Worm (Caenorhabditis elegans) whole organism, L4 larva: Measurements from ENCODE around the gene ZC8.6.

Experiments
- F26F4.8 ChIP-seq: fragments of 200-800 bp; sonication (Bioruptor generic); conservative IDR thresholded peaks from 2 replicates; pipeline ENCODE4 v1.3.6; 2022; ENCODE audit warnings: missing genetic modification characterization, missing compliant biosample characterization
- ZK337.2 ChIP-seq: fragments of 200-800 bp; sonication (Bioruptor generic); IDR thresholded peaks from 2 replicates; pipeline ENCODE4 v1.3.6; 2022; ENCODE audit warnings: missing genetic modification reagents, missing genetic modification characterization, missing compliant biosample characterization
- aha-1 ChIP-seq: fragments of 150-350 bp; peaks from one replicate; lab custom pipeline; 2014; ENCODE audit warnings: missing biosample characterization, missing genetic modification characterization
- aly-2 ChIP-seq: sonication (generic microtip); optimal IDR thresholded peaks from 2 replicates; lab custom pipeline; 2018; ENCODE audit warnings: missing biosample characterization, missing genetic modification characterization
- ceh-20 ChIP-seq: fragments of 200-800 bp; sonication (Bioruptor generic); IDR thresholded peaks from 2 replicates; pipeline ENCODE4 v1.3.6; 2022; ENCODE audit warnings: missing genetic modification reagents, missing genetic modification characterization, missing compliant biosample characterization
- ceh-62 ChIP-seq: sonication (generic microtip); optimal IDR thresholded peaks from 2 replicates; lab custom pipeline; 2017; ENCODE audit warnings: missing biosample characterization, missing genetic modification characterization
- daf-12 ChIP-seq: fragments of 150-350 bp; optimal IDR thresholded peaks from 2 replicates; lab custom pipeline; 2014; ENCODE audit warnings: missing biosample characterization, missing genetic modification reagents, missing genetic modification characterization
- daf-16 ChIP-seq, 3 experiments: sonication (generic microtip); optimal IDR thresholded peaks; 2 replicates each; lab custom pipeline; 2016 to 2017; ENCODE audit warnings: missing genetic modification characterization in 3 of 3, missing genetic modification reagents in 3 of 3, mild to moderate bottlenecking in 2 of 3, missing compliant biosample characterization in 2 of 3, missing biosample characterization in 1 of 3, moderate library complexity in 1 of 3
- dmd-6 ChIP-seq: fragments of 200-800 bp; sonication (Bioruptor generic); IDR thresholded peaks from 2 replicates; pipeline ENCODE4 v1.3.6; 2022; ENCODE audit warnings: missing genetic modification reagents, missing genetic modification characterization, missing compliant biosample characterization
- dve-1 ChIP-seq: sonication (generic microtip); optimal IDR thresholded peaks from 2 replicates; lab custom pipeline; 2017; ENCODE audit warnings: antibody characterized with exemption, mild to moderate bottlenecking, missing genetic modification characterization, missing compliant biosample characterization; ENCODE audit not compliant: insufficient read depth
- gei-8 ChIP-seq: fragments of 200-800 bp; sonication (Bioruptor generic); optimal IDR thresholded peaks from 2 replicates; lab custom pipeline; 2018; ENCODE audit warnings: mild to moderate bottlenecking, missing genetic modification characterization, missing compliant biosample characterization
- hif-1 ChIP-seq, 2 experiments: sonication (generic microtip); optimal IDR thresholded peaks; 2 replicates each; lab custom pipeline; 2016 to 2017; ENCODE audit warnings: missing compliant biosample characterization in 2 of 2, missing genetic modification characterization in 2 of 2, missing genetic modification reagents in 2 of 2, missing genotype in 2 of 2, mild to moderate bottlenecking in 1 of 2
- hlh-11 ChIP-seq: fragments of 200-800 bp; sonication (Bioruptor generic); optimal IDR thresholded peaks from 2 replicates; lab custom pipeline; 2018; ENCODE audit warnings: mild to moderate bottlenecking, missing genetic modification characterization, missing compliant biosample characterization
- hlh-30 ChIP-seq: sonication (generic microtip); optimal IDR thresholded peaks from 2 replicates; lab custom pipeline; 2017; ENCODE audit warnings: antibody characterized with exemption, mild to moderate bottlenecking, missing genetic modification characterization, missing compliant biosample characterization; ENCODE audit not compliant: insufficient read depth
- hmg-1.1 ChIP-seq: fragments of 200-800 bp; sonication (Bioruptor generic); IDR thresholded peaks from 2 replicates; pipeline ENCODE4 v1.3.6; 2022; ENCODE audit warnings: missing genetic modification reagents, missing genetic modification characterization, missing compliant biosample characterization
- lin-15B ChIP-seq: fragments of 150-350 bp; sonication (generic microtip); optimal IDR thresholded peaks from 3 replicates; lab custom pipeline; 2014; ENCODE audit warnings: missing biosample characterization, missing genetic modification characterization
- lin-38 ChIP-seq: fragments of 200-800 bp; sonication (Bioruptor generic); IDR thresholded peaks from 2 replicates; pipeline ENCODE4 v1.3.6; 2022; ENCODE audit warnings: missing genetic modification reagents, missing genetic modification characterization, missing compliant biosample characterization
- madf-9 ChIP-seq: fragments of 200-800 bp; sonication (Bioruptor generic); conservative IDR thresholded peaks from 2 replicates; pipeline ENCODE4 v1.3.6; 2022; ENCODE audit warnings: missing genetic modification reagents, missing genetic modification characterization, missing compliant biosample characterization
- mep-1 ChIP-seq: fragments of 150-350 bp; sonication (generic microtip); optimal IDR thresholded peaks from 3 replicates; lab custom pipeline; 2014; ENCODE audit warnings: missing biosample characterization, missing genetic modification characterization
- mes-2 ChIP-seq: sonication (generic microtip); optimal IDR thresholded peaks from 2 replicates; lab custom pipeline; 2016; ENCODE audit warnings: missing genotype, mild to moderate bottlenecking, missing genetic modification characterization, missing compliant biosample characterization; ENCODE audit not compliant: poor library complexity, severe bottlenecking
- mxl-2 ChIP-seq: fragments of 200-800 bp; sonication (Bioruptor generic); conservative IDR thresholded peaks from 2 replicates; pipeline ENCODE4 v1.3.6; 2022; ENCODE audit warnings: missing genetic modification reagents, missing genetic modification characterization, missing compliant biosample characterization
- mxl-3 ChIP-seq: fragments of 200-800 bp; sonication (Bioruptor generic); optimal IDR thresholded peaks from 2 replicates; lab custom pipeline; 2018; ENCODE audit warnings: mild to moderate bottlenecking, missing genetic modification characterization, missing compliant biosample characterization
- nhr-11 ChIP-seq: fragments of 150-350 bp; optimal IDR thresholded peaks from 2 replicates; lab custom pipeline; 2014; ENCODE audit warnings: missing biosample characterization, missing genetic modification characterization
- nhr-111 ChIP-seq: fragments of 200-800 bp; sonication (Bioruptor generic); optimal IDR thresholded peaks from 2 replicates; lab custom pipeline; 2018; ENCODE audit warnings: mild to moderate bottlenecking, missing genetic modification characterization, missing compliant biosample characterization
- nhr-42 ChIP-seq: fragments of 200-800 bp; sonication (Bioruptor generic); IDR thresholded peaks from 2 replicates; pipeline ENCODE4 v1.3.6; 2022; ENCODE audit warnings: missing genetic modification characterization, missing compliant biosample characterization
- nhr-6 ChIP-seq: fragments of 150-350 bp; optimal IDR thresholded peaks from 2 replicates; lab custom pipeline; 2014; ENCODE audit warnings: missing biosample characterization, missing genetic modification characterization
- nhr-77 ChIP-seq: fragments of 150-350 bp; optimal IDR thresholded peaks from 2 replicates; lab custom pipeline; 2014; ENCODE audit warnings: missing biosample characterization, missing genetic modification characterization
- pha-4 ChIP-seq, 2 experiments: fragments of 150-350 bp in 1 of 2; fragments of 200-800 bp in 1 of 2; sonication (Bioruptor generic) in 1 of 2; IDR thresholded peaks in 1 of 2; optimal IDR thresholded peaks in 1 of 2; 2 replicates each; pipeline versions ENCODE4 v1.3.6 to Lab custom; 2014 to 2022; ENCODE audit warnings: missing genetic modification characterization in 2 of 2, missing genetic modification reagents in 2 of 2, missing biosample characterization in 1 of 2, missing compliant biosample characterization in 1 of 2
- set-16 ChIP-seq: fragments of 200-800 bp; sonication (Bioruptor generic); IDR thresholded peaks from 2 replicates; pipeline ENCODE4 v1.3.6; 2022; ENCODE audit warnings: missing genetic modification reagents, missing genetic modification characterization, missing compliant biosample characterization
- snpc-4 ChIP-seq: fragments of 150-350 bp; optimal IDR thresholded peaks from 2 replicates; lab custom pipeline; 2014; ENCODE audit warnings: missing biosample characterization, missing genetic modification characterization
- spr-1 ChIP-seq: sonication (generic microtip); optimal IDR thresholded peaks from 2 replicates; lab custom pipeline; 2016; ENCODE audit warnings: mild to moderate bottlenecking, missing genetic modification characterization, missing compliant biosample characterization
- spr-3 ChIP-seq: fragments of 200-800 bp; sonication (Bioruptor generic); optimal IDR thresholded peaks from 2 replicates; lab custom pipeline; 2018; ENCODE audit warnings: mild to moderate bottlenecking, missing genetic modification characterization, missing compliant biosample characterization
- vab-7 ChIP-seq: fragments of 200-800 bp; sonication (Bioruptor generic); IDR thresholded peaks from 2 replicates; pipeline ENCODE4 v1.3.6; 2022; ENCODE audit warnings: missing genetic modification reagents, missing genetic modification characterization, missing compliant biosample characterization
- zag-1 ChIP-seq: fragments of 150-350 bp; optimal IDR thresholded peaks from 2 replicates; lab custom pipeline; 2014; ENCODE audit warnings: missing biosample characterization, missing genetic modification characterization
- ztf-7 ChIP-seq: fragments of 150-350 bp; optimal IDR thresholded peaks from 2 replicates; lab custom pipeline; 2014; ENCODE audit warnings: missing biosample characterization, missing genetic modification characterization

The ZC8.6 gene

DNA sequence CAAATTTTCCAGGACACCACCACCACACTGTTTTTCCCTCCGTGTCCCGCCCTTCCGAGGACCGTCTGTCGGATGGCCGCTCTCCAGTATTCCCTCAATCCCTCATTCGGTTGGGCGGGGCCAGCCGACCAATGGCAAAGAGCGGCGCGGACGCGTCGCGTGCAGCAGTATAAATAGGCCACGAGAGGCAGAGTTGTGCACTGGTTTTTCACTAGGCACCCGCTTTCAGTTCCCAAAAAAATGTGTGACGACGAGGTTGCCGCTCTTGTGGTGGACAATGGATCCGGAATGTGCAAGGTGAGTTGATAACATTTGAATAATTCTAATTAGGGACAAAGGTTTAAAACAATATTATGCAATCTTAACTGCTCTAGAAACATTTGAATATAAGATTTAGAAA, 37.0 kb downstream of the ZC8.6 start, which contains the start of gene act-4 (continued):
- TF ChIP-seq gei-8 (GFP tag; lab: Kevin White, UChicago) (no peak), mes-2 (peak; percentile 46), mep-1 (tag; lab: Kevin White, UChicago) (peak; percentile 77)

DNA sequence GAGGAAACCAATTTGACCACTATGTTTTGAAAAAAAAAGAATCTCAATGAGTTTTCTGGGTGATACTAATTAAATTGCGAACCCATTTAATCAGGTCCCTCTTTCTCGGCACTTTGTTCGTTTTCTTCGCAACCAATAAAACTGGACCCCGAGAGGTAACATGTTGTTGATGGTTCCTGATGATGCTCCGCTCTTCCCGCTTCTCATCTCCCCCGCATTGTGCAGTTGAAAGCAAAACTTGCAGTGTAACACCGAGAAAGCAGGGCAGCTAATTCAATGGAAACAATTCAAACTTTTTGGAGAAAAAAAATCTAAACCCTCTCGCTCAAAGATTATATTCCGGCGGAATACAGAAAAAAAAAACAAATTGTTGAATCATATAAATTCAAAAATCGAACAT, 38.0 kb downstream of the ZC8.6 start:
- TF ChIP-seq daf-12: no peak
- TF ChIP-seq ZK337.2: no peak
- peak; percentile 14 for TF ChIP-seq dve-1
- no peak for TF ChIP-seq nhr-42
- TF ChIP-seq zag-1 (tag; lab: Kevin White, UChicago): no peak
- peak; percentile 17 for TF ChIP-seq aha-1 (tag; lab: Kevin White, UChicago)
- peak in 1 of 2 experiments; percentile 12 for TF ChIP-seq daf-16 (GFP tag; optimal IDR thresholded peaks at IDR 0.05; lab: Kevin White, UChicago)
- TF ChIP-seq daf-16 (tag; optimal IDR thresholded peaks at IDR 0.05; lab: Kevin White, UChicago): no peak
- TF ChIP-seq hmg-1.1 (GFP tag; lab: Robert Waterston, UW): no peak

DNA sequence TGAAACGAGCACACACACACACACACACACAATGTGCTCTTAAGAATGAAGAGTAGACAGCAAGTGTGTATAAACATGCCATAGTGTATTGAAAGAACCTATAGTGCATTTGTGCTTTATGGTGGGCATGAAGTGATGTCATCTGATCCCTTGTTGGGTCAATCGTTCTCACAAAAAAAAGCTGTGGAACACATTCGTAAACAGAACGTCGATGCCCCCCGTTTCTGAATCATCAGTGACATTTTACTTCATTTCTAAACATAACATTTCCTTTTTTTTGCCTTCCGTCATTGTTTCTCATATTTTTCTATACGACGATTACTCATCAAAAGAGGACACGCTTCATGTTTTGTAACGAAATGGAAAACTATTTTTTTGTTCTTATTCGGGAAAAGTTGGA, 38.4 kb downstream of the ZC8.6 start:
- TF ChIP-seq nhr-42 (no peak), lin-38 (GFP tag; lab: Robert Waterston, UW) (no peak), snpc-4 (tag; lab: Kevin White, UChicago) (no peak), aly-2 (tag; lab: Kevin White, UChicago) (no peak), spr-1 (tag; lab: Kevin White, UChicago) (no peak), nhr-77 (tag; lab: Kevin White, UChicago) (no peak), hlh-30 (no peak), nhr-6 (peak; percentile 89), ztf-7 (no peak), vab-7 (no peak), nhr-11 (tag; lab: Kevin White, UChicago) (no peak), mxl-3 (no peak), madf-9 (GFP tag; lab: Robert Waterston, UW) (no peak), hif-1 (tag; optimal IDR thresholded peaks at IDR 0.05; lab: Kevin White, UChicago) (no peak), ceh-62 (tag; lab: Kevin White, UChicago) (no peak), spr-3 (GFP tag; lab: Kevin White, UChicago) (no peak), ceh-20 (no peak), F26F4.8 (GFP tag; lab: Robert Waterston, UW) (no peak), gei-8 (GFP tag; lab: Kevin White, UChicago) (no peak), pha-4 (GFP tag; IDR thresholded peaks at IDR 0.05; lab: Robert Waterston, UW) (no peak), pha-4 (tag; optimal IDR thresholded peaks at IDR 0.05; lab: Kevin White, UChicago) (peak; percentile 37), dve-1 (peak; percentile 31)

DNA sequence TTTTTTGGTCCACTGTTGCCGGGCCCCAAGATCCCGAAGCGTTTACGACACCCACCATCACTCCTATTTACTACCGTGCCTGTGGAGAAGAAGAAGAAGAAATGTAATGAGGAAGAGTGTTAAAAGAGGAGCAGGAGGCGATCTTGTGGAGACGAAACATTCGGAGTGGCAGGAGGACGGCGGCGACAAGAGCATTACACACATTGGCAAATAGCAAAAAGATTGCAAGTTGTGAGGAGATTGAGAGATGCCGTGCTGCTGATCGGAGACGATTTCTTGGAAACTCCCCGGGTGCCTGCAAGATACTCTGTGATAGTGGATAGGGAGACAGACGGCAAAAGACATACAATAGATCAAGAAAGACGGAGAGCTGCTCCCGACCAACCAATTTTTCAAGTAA, 40.1 kb downstream of the ZC8.6 start, which contains the start of gene M03F4.4:
Gene M03F4.4, minus strand, starts transcription at position 160 of the 400 bp plus-strand sequence.
- peak; percentile 31 for TF ChIP-seq nhr-11 (tag; lab: Kevin White, UChicago)
- peak; percentile 24; the same call in 1 of the 2 replicates for TF ChIP-seq dmd-6
- peak; percentile 66 for TF ChIP-seq hlh-11
- no peak for TF ChIP-seq lin-15B (tag; lab: Kevin White, UChicago)
- TF ChIP-seq daf-16 (GFP tag; optimal IDR thresholded peaks at IDR 0.05; lab: Kevin White, UChicago): peak in 1 of 2 experiments; percentile 93
- TF ChIP-seq daf-16 (tag; optimal IDR thresholded peaks at IDR 0.05; lab: Kevin White, UChicago): no peak
- TF ChIP-seq mxl-2: no peak
- peak; percentile 12; the same call in 1 of the 2 replicates for TF ChIP-seq set-16 (GFP tag; lab: Robert Waterston, UW)
- TF ChIP-seq nhr-111 (GFP tag; lab: Kevin White, UChicago): no peak
